Worm (Caenorhabditis elegans) whole organism, young adult: ENCODE data around the gene rrp-8.

Experiments
- B0336.3 ChIP-seq: fragments of 200-800 bp; sonication (Bioruptor generic); IDR thresholded peaks from 2 replicates; pipeline ENCODE4 v1.3.6; 2022; ENCODE audit warnings: missing genetic modification characterization, missing compliant biosample characterization
- C06A6.2 ChIP-seq: fragments of 200-800 bp; sonication (Bioruptor generic); conservative IDR thresholded peaks from 2 replicates; pipeline ENCODE4 v1.3.6; 2022; ENCODE audit warnings: missing genetic modification characterization, missing compliant biosample characterization
- F22D6.2 ChIP-seq: sonication (generic microtip); optimal IDR thresholded peaks from 2 replicates; lab custom pipeline; 2016; ENCODE audit warnings: mild to moderate bottlenecking, missing genetic modification characterization, missing compliant biosample characterization
- F52B5.7 ChIP-seq: sonication (generic microtip); optimal IDR thresholded peaks from 2 replicates; lab custom pipeline; 2016; ENCODE audit warnings: mild to moderate bottlenecking, missing genetic modification characterization, missing compliant biosample characterization
- akir-1 ChIP-seq: fragments of 200-800 bp; sonication (Bioruptor generic); optimal IDR thresholded peaks from 2 replicates; lab custom pipeline; 2018; ENCODE audit warnings: mild to moderate bottlenecking, missing genetic modification characterization, moderate library complexity, missing compliant biosample characterization
- atf-7 ChIP-seq: sonication (generic microtip); optimal IDR thresholded peaks from 2 replicates; lab custom pipeline; 2017; ENCODE audit warnings: mild to moderate bottlenecking, missing genetic modification characterization, missing compliant biosample characterization
- die-1 ChIP-seq: sonication (generic microtip); optimal IDR thresholded peaks from 2 replicates; lab custom pipeline; 2016; ENCODE audit warnings: missing genotype, mild to moderate bottlenecking, missing genetic modification characterization, missing compliant biosample characterization
- hsf-1 ChIP-seq: fragments of 200-800 bp; sonication (Bioruptor generic); IDR thresholded peaks from 2 replicates; pipeline ENCODE4 v1.3.6; 2022; ENCODE audit warnings: missing genetic modification reagents, missing genetic modification characterization, missing compliant biosample characterization
- lag-1 ChIP-seq: fragments of 200-800 bp; sonication (Bioruptor generic); IDR thresholded peaks from 2 replicates; pipeline ENCODE4 v1.3.6; 2022; ENCODE audit warnings: missing genetic modification reagents, missing genetic modification characterization, missing compliant biosample characterization
- lin-54 ChIP-seq: fragments of 200-800 bp; sonication (Bioruptor generic); optimal IDR thresholded peaks from 2 replicates; lab custom pipeline; 2018; ENCODE audit warnings: mild to moderate bottlenecking, missing genetic modification characterization, missing compliant biosample characterization
- madf-8 ChIP-seq: fragments of 200-800 bp; sonication (Bioruptor generic); conservative IDR thresholded peaks from 2 replicates; pipeline ENCODE4 v1.3.6; 2022; ENCODE audit warnings: missing genetic modification reagents, missing genetic modification characterization, missing compliant biosample characterization
- tbp1 ChIP-seq: fragments of 200-800 bp; sonication (Bioruptor generic); optimal IDR thresholded peaks from 2 replicates; lab custom pipeline; 2018; ENCODE audit warnings: mild to moderate bottlenecking, missing genetic modification characterization, missing compliant biosample characterization
- ztf-25 ChIP-seq: fragments of 200-800 bp; sonication (Bioruptor generic); IDR thresholded peaks from 2 replicates; pipeline ENCODE4 v1.3.6; 2022; ENCODE audit warnings: missing genetic modification reagents, missing genetic modification characterization, missing compliant biosample characterization

The rrp-8 gene

DNA sequence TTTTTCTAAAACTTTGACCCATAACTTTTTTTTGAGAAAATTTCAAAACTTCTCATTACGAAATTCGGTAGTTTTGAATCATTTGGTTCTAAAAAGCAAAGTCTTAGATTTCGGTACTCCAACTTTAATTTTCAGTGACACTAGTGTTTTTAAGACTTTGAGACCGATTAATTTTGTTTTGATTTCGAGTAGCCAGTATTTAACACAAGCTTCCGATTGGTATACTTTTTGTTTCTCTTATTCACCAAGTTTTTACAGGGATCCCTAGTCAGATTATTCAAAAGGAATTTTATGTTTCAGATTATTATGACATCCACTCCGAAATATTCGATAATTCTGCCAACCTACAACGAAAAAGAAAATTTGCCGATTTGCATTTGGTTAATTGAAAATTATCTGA is 49.0 kb downstream of the rrp-8 start, which contains the start of gene dpm-1:
Gene dpm-1 (plus strand): TSS at position 301 of the 400 bp plus-strand sequence.
- TF ChIP-seq C06A6.2 (GFP tag; lab: Robert Waterston, UW) (no peak), F22D6.2 (tag; lab: Kevin White, UChicago) (no peak), ztf-25 (GFP tag; lab: Robert Waterston, UW) (no peak), madf-8 (GFP tag; lab: Robert Waterston, UW) (no peak), hsf-1 (GFP tag; lab: Robert Waterston, UW) (no peak), F52B5.7 (tag; lab: Kevin White, UChicago) (no peak), B0336.3 (GFP tag; lab: Robert Waterston, UW) (no peak), lin-54 (no peak), akir-1 (no peak), die-1 (tag; lab: Kevin White, UChicago) (no peak), lag-1 (no peak), atf-7 (tag; lab: Kevin White, UChicago) (no peak), tbp1 (no peak)
